Fruit fly (Drosophila melanogaster): ENCODE measurements around the gene mei-217.

mei-217 gene

dm6 chrX:17123545-17124203 lies 19.1 kb downstream of the mei-217 start (continued):
- TF ChIP-seq tap (tag; optimal IDR thresholded peaks at IDR 0.05) (peak; percentile 80), gsb (GFP tag; IDR thresholded peaks at IDR 0.05) (0 out of 2 replicates have a peak, but pooled peaks have one; percentile 19), nerfin-1 (tag; optimal IDR thresholded peaks at IDR 0.05) (peak; percentile 56), ind (GFP tag; optimal IDR thresholded peaks at IDR 0.05) (peak; percentile 72), CG12236 (GFP tag; optimal IDR thresholded peaks at IDR 0.05) (no peak), HLH54F (GFP tag; optimal IDR thresholded peaks at IDR 0.05) (peak; percentile 39), en (GFP tag; optimal IDR thresholded peaks at IDR 0.05) (no peak), Six4 (GFP tag; optimal IDR thresholded peaks at IDR 0.05) (peak; percentile 46), Abd-B (GFP tag; optimal IDR thresholded peaks at IDR 0.05) (peak; percentile 51), CG15514 (GFP tag; optimal IDR thresholded peaks at IDR 0.05) (peak; percentile 52), inv (GFP tag; IDR thresholded peaks at IDR 0.05; ENCODE audit: partially characterized antibody) (no peak), ham (GFP tag; IDR thresholded peaks at IDR 0.05) (no peak), CG2889 (GFP tag; IDR thresholded peaks at IDR 0.05) (peak; percentile 65; the same call in 1 of the 3 replicates), Mes4 (GFP tag; optimal IDR thresholded peaks at IDR 0.05) (peak; percentile 2), CG10565 (GFP tag; optimal IDR thresholded peaks at IDR 0.05) (no peak), CG12744 (GFP tag; optimal IDR thresholded peaks at IDR 0.05) (no peak), CG18011 (GFP tag; optimal IDR thresholded peaks at IDR 0.05) (peak; percentile 35), CG17361 (GFP tag; IDR thresholded peaks at IDR 0.05) (peak; percentile 76; the same call in 2 of the 3 replicates), btn (GFP tag; optimal IDR thresholded peaks at IDR 0.05) (no peak), CG32532 (GFP tag; IDR thresholded peaks at IDR 0.05) (peak; percentile 77), CG12104 (GFP tag; optimal IDR thresholded peaks at IDR 0.05) (peak; percentile 32), dm (GFP tag; optimal IDR thresholded peaks at IDR 0.05) (peak; percentile 8), ken (GFP tag; IDR thresholded peaks at IDR 0.05) (peak; percentile 78; the same call in 2 of the 3 replicates), tx (GFP tag; optimal IDR thresholded peaks at IDR 0.05) (peak; percentile 23), hb (GFP tag; IDR thresholded peaks at IDR 0.05; ENCODE audit: partially characterized antibody) (no peak), CG30403 (GFP tag; optimal IDR thresholded peaks at IDR 0.05) (peak; percentile 77), NC2β (GFP tag; optimal IDR thresholded peaks at IDR 0.05) (no peak), C15 (GFP tag; IDR thresholded peaks at IDR 0.05) (peak; percentile 49; the same call in 1 of the 3 replicates), pzg (GFP tag; optimal IDR thresholded peaks at IDR 0.05) (no peak), corto (GFP tag; optimal IDR thresholded peaks at IDR 0.05) (no peak), CG31224 (GFP tag; IDR thresholded peaks at IDR 0.05) (peak; percentile 42; the same call in 1 of the 2 replicates), sisA (GFP tag; IDR thresholded peaks at IDR 0.05) (peak; percentile 77), psq (GFP tag; optimal IDR thresholded peaks at IDR 0.05) (no peak), knrl (GFP tag; IDR thresholded peaks at IDR 0.05; ENCODE audit: partially characterized antibody) (no peak), CG6689 (GFP tag; IDR thresholded peaks at IDR 0.05) (peak; percentile 70; the same call in 1 of the 2 replicates), cas (GFP tag; IDR thresholded peaks at IDR 0.05) (0 out of 2 replicates have a peak, but pooled peaks have one; percentile 21), CG16863 (GFP tag; optimal IDR thresholded peaks at IDR 0.05) (peak; percentile 36), stwl (tag; optimal IDR thresholded peaks at IDR 0.05) (no peak), chn (GFP tag; optimal IDR thresholded peaks at IDR 0.05) (no peak), mld (GFP tag; IDR thresholded peaks at IDR 0.05; ENCODE audit: partially characterized antibody) (no peak), B-H2 (GFP tag; optimal IDR thresholded peaks at IDR 0.05) (no peak), CG7987 (GFP tag; optimal IDR thresholded peaks at IDR 0.05) (peak; percentile 2), so (GFP tag; IDR thresholded peaks at IDR 0.05) (peak; percentile 83), abd-A (tag; optimal IDR thresholded peaks at IDR 0.05) (no peak), Scr (GFP tag; IDR thresholded peaks at IDR 0.05; ENCODE audit: partially characterized antibody) (no peak), CG14860 (GFP tag; IDR thresholded peaks at IDR 0.05; ENCODE audit: partially characterized antibody) (no peak), otp (GFP tag; IDR thresholded peaks at IDR 0.05) (0 out of 3 replicates have a peak, but pooled peaks have one; percentile 40), Fer1 (GFP tag; optimal IDR thresholded peaks at IDR 0.05) (peak; percentile 77), CG2202 (tag; optimal IDR thresholded peaks at IDR 0.05) (peak; percentile 37)
